Fruit fly (Drosophila melanogaster): ENCODE measurements around the gene CG15628.

Gene CG15628

dm6 chr2L:4810697-4811490 lies 10.7 kb upstream of the CG15628 start (continued):
- no peak for TF ChIP-seq B-H2 (GFP tag; optimal IDR thresholded peaks at IDR 0.05)
- peak; percentile 61 for TF ChIP-seq Dek (tag; optimal IDR thresholded peaks at IDR 0.05)
- TF ChIP-seq Hr78 (GFP tag; optimal IDR thresholded peaks at IDR 0.05): no peak
- no peak for TF ChIP-seq CG5953 (GFP tag; IDR thresholded peaks at IDR 0.05)
- TF ChIP-seq danr (GFP tag; IDR thresholded peaks at IDR 0.05): no peak
- TF ChIP-seq Camta (GFP tag; optimal IDR thresholded peaks at IDR 0.05): no peak
- TF ChIP-seq CG8281 (tag; optimal IDR thresholded peaks at IDR 0.05): peak; percentile 47
- peak; percentile 78 for TF ChIP-seq grau (tag; optimal IDR thresholded peaks at IDR 0.05)
- peak; percentile 31 for TF ChIP-seq fd3F (GFP tag; optimal IDR thresholded peaks at IDR 0.05)
- TF ChIP-seq Neu2 (GFP tag; optimal IDR thresholded peaks at IDR 0.05; ENCODE audit: borderline replicate concordance): no peak
- peak; percentile 96 for TF ChIP-seq row (GFP tag; IDR thresholded peaks at IDR 0.05)
- TF ChIP-seq Meics (GFP tag; optimal IDR thresholded peaks at IDR 0.05): peak; percentile 74
- TF ChIP-seq CG9609 (GFP tag; optimal IDR thresholded peaks at IDR 0.05): peak; percentile 26
- peak; percentile 2 for TF ChIP-seq Atf-2 (GFP tag; optimal IDR thresholded peaks at IDR 0.05)
- TF ChIP-seq ato (GFP tag; IDR thresholded peaks at IDR 0.05; ENCODE audit: partially characterized antibody): no peak
- peak; percentile 61 for TF ChIP-seq CG3407 (GFP tag; optimal IDR thresholded peaks at IDR 0.05)
- peak; percentile 81 for TF ChIP-seq org-1 (GFP tag; optimal IDR thresholded peaks at IDR 0.05)
- TF ChIP-seq CG8089 (GFP tag; optimal IDR thresholded peaks at IDR 0.05): no peak
- peak; percentile 61 for TF ChIP-seq Six4 (GFP tag; optimal IDR thresholded peaks at IDR 0.05)
- TF ChIP-seq CG13287 (GFP tag; IDR thresholded peaks at IDR 0.05; ENCODE audit: partially characterized antibody): no peak
- no peak for TF ChIP-seq repo (GFP tag; optimal IDR thresholded peaks at IDR 0.05)
- no peak for TF ChIP-seq B-H1 (GFP tag; IDR thresholded peaks at IDR 0.05)
- TF ChIP-seq CG8944 (GFP tag; optimal IDR thresholded peaks at IDR 0.05): no peak
- TF ChIP-seq CG4820 (GFP tag; optimal IDR thresholded peaks at IDR 0.05): peak; percentile 51
- peak; percentile 52 for TF ChIP-seq pho (GFP tag; optimal IDR thresholded peaks at IDR 0.05)
- TF ChIP-seq Hr51 (GFP tag; optimal IDR thresholded peaks at IDR 0.05): peak in 1 of 2 experiments; percentile 71
- no peak for TF ChIP-seq Lpt (GFP tag; optimal IDR thresholded peaks at IDR 0.05)
- peak; percentile 62 for TF ChIP-seq Xbp1 (GFP tag; optimal IDR thresholded peaks at IDR 0.05)
- no peak for TF ChIP-seq CG11398 (GFP tag; optimal IDR thresholded peaks at IDR 0.05)
- TF ChIP-seq tgo (GFP tag; IDR thresholded peaks at IDR 0.05): peak; percentile 50; the same call in 2 of the 3 replicates
- peak; percentile 79 for TF ChIP-seq CG12659 (GFP tag; optimal IDR thresholded peaks at IDR 0.05)
- TF ChIP-seq CG18262 (tag; optimal IDR thresholded peaks at IDR 0.05): peak; percentile 81
- TF ChIP-seq MBD-R2 (GFP tag; IDR thresholded peaks at IDR 0.05): peak; percentile 17; the same call in 1 of the 2 replicates
- TF ChIP-seq bigmax (GFP tag; optimal IDR thresholded peaks at IDR 0.05): no peak
- TF ChIP-seq unc-4 (GFP tag; IDR thresholded peaks at IDR 0.05; ENCODE audit: partially characterized antibody): no peak
- TF ChIP-seq jing (GFP tag; optimal IDR thresholded peaks at IDR 0.05): no peak
- TF ChIP-seq CG13123 (GFP tag; optimal IDR thresholded peaks at IDR 0.05): no peak
- no peak for TF ChIP-seq CG11696 (GFP tag; IDR thresholded peaks at IDR 0.05)
- TF ChIP-seq crp (GFP tag; optimal IDR thresholded peaks at IDR 0.05): peak; percentile 14 to 72
- peak; percentile 89 for TF ChIP-seq CG31224 (GFP tag; IDR thresholded peaks at IDR 0.05)
